Fruit fly (Drosophila melanogaster): ENCODE measurements around the gene CG5646.

Gene CG5646

DNA sequence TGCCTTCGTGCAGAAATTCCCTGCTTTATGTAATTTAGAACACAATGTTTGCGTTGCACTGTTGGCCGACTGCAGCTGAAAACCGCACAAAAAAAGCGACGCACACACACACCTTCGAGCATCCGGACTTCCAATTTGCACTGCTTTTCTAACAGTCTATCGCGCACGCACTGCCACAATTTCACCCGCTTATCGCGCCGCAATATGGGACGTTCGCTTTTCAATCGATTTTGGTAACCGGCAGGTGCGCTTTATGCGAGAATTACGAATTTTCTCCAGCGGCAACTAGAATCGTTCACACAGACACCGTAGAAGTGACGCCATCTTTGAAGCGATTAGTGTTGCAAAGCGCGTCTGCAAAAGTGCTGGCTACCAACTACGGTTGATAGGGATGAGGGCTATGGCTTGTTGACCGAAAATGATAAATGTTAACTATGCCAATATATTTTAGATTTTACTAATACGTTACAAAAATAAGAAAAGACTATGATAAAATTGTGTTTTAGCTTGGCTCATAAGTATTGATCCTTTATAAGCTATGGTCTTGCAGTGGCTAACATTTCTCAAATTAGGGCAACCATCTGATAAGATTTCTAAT lies 20.9 kb upstream of the CG5646 start, which contains the start of gene wdb (continued):
- peak; percentile 4 for TF ChIP-seq en (GFP tag; optimal IDR thresholded peaks at IDR 0.05)
- no peak for TF ChIP-seq run (tag; optimal IDR thresholded peaks at IDR 0.05)
- TF ChIP-seq jumu (GFP tag; optimal IDR thresholded peaks at IDR 0.05), result peak; percentile 26
- peak; percentile 51 for TF ChIP-seq CG13624 (GFP tag; optimal IDR thresholded peaks at IDR 0.05)
- peak; percentile 43 for TF ChIP-seq CG9437 (GFP tag; optimal IDR thresholded peaks at IDR 0.05)
- TF ChIP-seq CG31224 (GFP tag; IDR thresholded peaks at IDR 0.05), result no peak
- TF ChIP-seq CG8944 (GFP tag; optimal IDR thresholded peaks at IDR 0.05), result peak; percentile 57
- TF ChIP-seq lbe (GFP tag; optimal IDR thresholded peaks at IDR 0.05), result peak; percentile 10
- TF ChIP-seq pum (GFP tag; optimal IDR thresholded peaks at IDR 0.05), result peak; percentile 28
- TF ChIP-seq repo (GFP tag; optimal IDR thresholded peaks at IDR 0.05), result peak; percentile 29
- no peak for TF ChIP-seq CG14710 (tag; optimal IDR thresholded peaks at IDR 0.05)
- no peak for TF ChIP-seq CrebB (tag; optimal IDR thresholded peaks at IDR 0.05)
- no peak for TF ChIP-seq cas (GFP tag; IDR thresholded peaks at IDR 0.05)
- peak; percentile 1 for TF ChIP-seq dm (GFP tag; optimal IDR thresholded peaks at IDR 0.05)
- TF ChIP-seq unc-4 (GFP tag; IDR thresholded peaks at IDR 0.05; ENCODE audit: partially characterized antibody), result no peak
- TF ChIP-seq grau (tag; optimal IDR thresholded peaks at IDR 0.05), result peak; percentile 44
- TF ChIP-seq CG3995 (GFP tag; optimal IDR thresholded peaks at IDR 0.05), result no peak
- no peak for TF ChIP-seq Ada2b (GFP tag; IDR thresholded peaks at IDR 0.05)
- TF ChIP-seq CG4820 (GFP tag; optimal IDR thresholded peaks at IDR 0.05), result peak; percentile 28
- peak; percentile 6 for TF ChIP-seq CG1792 (GFP tag; optimal IDR thresholded peaks at IDR 0.05)
- TF ChIP-seq Atf3 (GFP tag; optimal IDR thresholded peaks at IDR 0.05), result peak; percentile 83
- peak; percentile 32 to 70 for TF ChIP-seq Pdp1 (GFP tag; optimal IDR thresholded peaks at IDR 0.05)
- TF ChIP-seq CG15269 (tag; optimal IDR thresholded peaks at IDR 0.05), result peak; percentile 65
- no peak for TF ChIP-seq CG4360 (GFP tag; IDR thresholded peaks at IDR 0.05)
- TF ChIP-seq gcm2 (GFP tag; optimal IDR thresholded peaks at IDR 0.05), result peak; percentile 15
- TF ChIP-seq Side (GFP tag; optimal IDR thresholded peaks at IDR 0.05), result peak; percentile 43
- TF ChIP-seq p53 (GFP tag; optimal IDR thresholded peaks at IDR 0.05), result peak; percentile 30
- peak; percentile 42 for TF ChIP-seq schlank (tag; optimal IDR thresholded peaks at IDR 0.05)
- peak; percentile 46 for TF ChIP-seq CG4424 (GFP tag; optimal IDR thresholded peaks at IDR 0.05)
- TF ChIP-seq maf-S (GFP tag; optimal IDR thresholded peaks at IDR 0.05), result peak; percentile 44
- TF ChIP-seq bab2 (GFP tag; optimal IDR thresholded peaks at IDR 0.05), result peak; percentile 46
- peak; percentile 61 for TF ChIP-seq ind (GFP tag; optimal IDR thresholded peaks at IDR 0.05)
- TF ChIP-seq CG7357 (GFP tag; IDR thresholded peaks at IDR 0.05), result peak; percentile 61; the same call in 2 of the 3 replicates
- TF ChIP-seq twi (tag; optimal IDR thresholded peaks at IDR 0.05), result no peak
- TF ChIP-seq ab (GFP tag; optimal IDR thresholded peaks at IDR 0.05), result no peak
- peak; percentile 16 for TF ChIP-seq CG16815 (GFP tag; optimal IDR thresholded peaks at IDR 0.05)
- TF ChIP-seq pros (GFP tag; optimal IDR thresholded peaks at IDR 0.05), result no peak
- TF ChIP-seq Med (GFP tag), result peak; percentile 93
- TF ChIP-seq Xbp1 (GFP tag; optimal IDR thresholded peaks at IDR 0.05), result peak; percentile 68
- TF ChIP-seq CG11093 (GFP tag; IDR thresholded peaks at IDR 0.05), result peak; percentile 52; the same call in 2 of the 3 replicates
- TF ChIP-seq CG31441 (GFP tag; IDR thresholded peaks at IDR 0.05), result no peak
- TF ChIP-seq tx (GFP tag; optimal IDR thresholded peaks at IDR 0.05), result peak; percentile 27
- TF ChIP-seq Dip3 (GFP tag; optimal IDR thresholded peaks at IDR 0.05), result peak; percentile 73
- TF ChIP-seq insv (GFP tag; optimal IDR thresholded peaks at IDR 0.05), result peak in 1 of 2 experiments; percentile 48
- TF ChIP-seq kni (GFP tag; optimal IDR thresholded peaks at IDR 0.05), result no peak
- TF ChIP-seq Tbp (GFP tag; optimal IDR thresholded peaks at IDR 0.05), result no peak
- no peak for TF ChIP-seq CG10366 (GFP tag; IDR thresholded peaks at IDR 0.05)
- TF ChIP-seq ems (GFP tag; optimal IDR thresholded peaks at IDR 0.05), result peak; percentile 57
- TF ChIP-seq CG17328 (GFP tag; IDR thresholded peaks at IDR 0.05), result no peak
- peak; percentile 24 for TF ChIP-seq Atf-2 (GFP tag; optimal IDR thresholded peaks at IDR 0.05)
- TF ChIP-seq HHEX (GFP tag; optimal IDR thresholded peaks at IDR 0.05), result peak; percentile 42

All from whole organism, embryonic.